Worm (Caenorhabditis elegans) whole organism, L1 larva: ENCODE results near the gene ctf-4.

Source experiments
- C16A3.4 ChIP-seq: fragments of 150-350 bp; optimal IDR thresholded peaks from 2 replicates; lab custom pipeline; 2014; ENCODE audit warnings: missing biosample characterization, missing genetic modification characterization
- ceh-82 ChIP-seq, 3 experiments: fragments of 150-350 bp in 1 of 3; sonication (generic microtip) in 2 of 3; optimal IDR thresholded peaks; 2 replicates each; lab custom pipeline; 2014 to 2017; ENCODE audit warnings: missing biosample characterization in 3 of 3, missing genetic modification characterization in 3 of 3
- dpl-1 ChIP-seq, 3 experiments: fragments of 150-350 bp in 2 of 3; sonication (generic microtip) in 1 of 3; optimal IDR thresholded peaks; 2 replicates each; lab custom pipeline; 2014 to 2017; ENCODE audit warnings: missing biosample characterization in 3 of 3, missing genetic modification characterization in 3 of 3, missing genetic modification reagents in 3 of 3
- elt-2 ChIP-seq: sonication (generic microtip); optimal IDR thresholded peaks from 2 replicates; lab custom pipeline; 2016; ENCODE audit warnings: missing genetic modification characterization, mild to moderate bottlenecking, inconsistent platforms, missing compliant biosample characterization, missing genetic modification reagents
- elt-3 ChIP-seq, 6 experiments: fragments of 150-350 bp in 1 of 6; sonication (generic microtip); optimal IDR thresholded peaks; 2 replicates each; lab custom pipeline; 2017 to 2018; ENCODE audit warnings: missing biosample characterization in 6 of 6, missing genetic modification characterization in 6 of 6, inconsistent platforms in 1 of 6
- mep-1 ChIP-seq: fragments of 150-350 bp; optimal IDR thresholded peaks from 2 replicates; lab custom pipeline; 2014; ENCODE audit warnings: missing biosample characterization, missing genetic modification characterization
- nhr-11 ChIP-seq: fragments of 150-350 bp; optimal IDR thresholded peaks from 2 replicates; lab custom pipeline; 2014; ENCODE audit warnings: missing biosample characterization, missing genetic modification characterization
- nhr-77 ChIP-seq: fragments of 150-350 bp; optimal IDR thresholded peaks from 2 replicates; lab custom pipeline; 2014; ENCODE audit warnings: missing biosample characterization, missing genetic modification characterization
- snpc-4 ChIP-seq: fragments of 150-350 bp; optimal IDR thresholded peaks from 2 replicates; lab custom pipeline; 2014; ENCODE audit warnings: missing biosample characterization, missing genetic modification characterization
- zip-4 ChIP-seq: fragments of 200-800 bp; sonication (Bioruptor generic); optimal IDR thresholded peaks from 2 replicates; lab custom pipeline; 2018; ENCODE audit warnings: mild to moderate bottlenecking, missing genetic modification characterization, moderate library complexity, missing compliant biosample characterization
- ztf-4 ChIP-seq: fragments of 150-350 bp; optimal IDR thresholded peaks from 2 replicates; lab custom pipeline; 2014; ENCODE audit warnings: missing biosample characterization, missing genetic modification characterization

- TF ChIP-seq snpc-4 (tag; lab: Kevin White, UChicago) (no peak), elt-3 (tag; optimal IDR thresholded peaks at IDR 0.05; lab: Kevin White, UChicago) (no peak), zip-4 (GFP tag; lab: Kevin White, UChicago) (no peak), nhr-77 (tag; lab: Kevin White, UChicago) (no peak), ztf-4 (tag; lab: Kevin White, UChicago) (no peak), elt-2 (tag; lab: Kevin White, UChicago) (peak; percentile 71), nhr-11 (no peak), dpl-1 (GFP tag; optimal IDR thresholded peaks at IDR 0.05; lab: Kevin White, UChicago) (no peak), mep-1 (tag; lab: Kevin White, UChicago) (no peak), C16A3.4 (no peak), ceh-82 (tag; optimal IDR thresholded peaks at IDR 0.05; lab: Kevin White, UChicago) (no peak)
These were observed 43.8 kb upstream of the ctf-4 start for ce11 chrV:11009124-11009524.
